Worm (Caenorhabditis elegans) whole organism, L4 larva: Measurements from ENCODE around the gene twk-13.

Experiments used
- F10B5.3 ChIP-seq: sonication (generic microtip); optimal IDR thresholded peaks from 2 replicates; lab custom pipeline; 2016; ENCODE audit warnings: mild to moderate bottlenecking, missing genetic modification characterization, missing compliant biosample characterization
- F37D6.2 ChIP-seq: sonication (generic microtip); optimal IDR thresholded peaks from 2 replicates; lab custom pipeline; 2016; ENCODE audit warnings: mild to moderate bottlenecking, missing genetic modification characterization, missing compliant biosample characterization
- F49E8.2 ChIP-seq: sonication (generic microtip); optimal IDR thresholded peaks from 2 replicates; lab custom pipeline; 2016; ENCODE audit warnings: missing compliant biosample characterization, mild to moderate bottlenecking, missing genetic modification characterization, borderline replicate concordance
- Y105C5A.15 ChIP-seq: fragments of 200-800 bp; sonication (Bioruptor generic); IDR thresholded peaks from 2 replicates; pipeline ENCODE4 v1.3.6; 2022; ENCODE audit warnings: missing genetic modification characterization, missing compliant biosample characterization
- Y48G9A.11 ChIP-seq: fragments of 200-800 bp; sonication (Bioruptor generic); IDR thresholded peaks from 2 replicates; pipeline ENCODE4 v1.3.6; 2022; ENCODE audit warnings: missing genetic modification reagents, missing genetic modification characterization, missing compliant biosample characterization
- Y75B8A.6 ChIP-seq: fragments of 200-800 bp; sonication (Bioruptor generic); IDR thresholded peaks from 2 replicates; pipeline ENCODE4 v1.3.6; 2022; ENCODE audit warnings: missing genetic modification reagents, missing genetic modification characterization, missing compliant biosample characterization
- ZK337.2 ChIP-seq: fragments of 200-800 bp; sonication (Bioruptor generic); IDR thresholded peaks from 2 replicates; pipeline ENCODE4 v1.3.6; 2022; ENCODE audit warnings: missing genetic modification reagents, missing genetic modification characterization, missing compliant biosample characterization
- ZK546.5 ChIP-seq, 2 experiments: sonication (generic microtip); optimal IDR thresholded peaks; 2 replicates each; lab custom pipeline; 2017; ENCODE audit warnings: missing biosample characterization in 2 of 2, missing genetic modification characterization in 2 of 2
- aha-1 ChIP-seq: fragments of 150-350 bp; peaks from one replicate; lab custom pipeline; 2014; ENCODE audit warnings: missing biosample characterization, missing genetic modification characterization
- ceh-20 ChIP-seq: fragments of 200-800 bp; sonication (Bioruptor generic); IDR thresholded peaks from 2 replicates; pipeline ENCODE4 v1.3.6; 2022; ENCODE audit warnings: missing genetic modification reagents, missing genetic modification characterization, missing compliant biosample characterization
- ceh-28 ChIP-seq: fragments of 150-350 bp; optimal IDR thresholded peaks from 2 replicates; lab custom pipeline; 2014; ENCODE audit warnings: missing biosample characterization, missing genetic modification reagents, missing genetic modification characterization
- ces-1 ChIP-seq: fragments of 150-350 bp; sonication (generic microtip); optimal IDR thresholded peaks from 4 replicates; lab custom pipeline; 2014; ENCODE audit warnings: missing biosample characterization, missing genetic modification reagents, missing genetic modification characterization
- cey-2 ChIP-seq: sonication (generic microtip); optimal IDR thresholded peaks from 3 replicates; lab custom pipeline; 2017; ENCODE audit warnings: missing genetic modification characterization, mild to moderate bottlenecking, missing compliant biosample characterization, antibody characterized with exemption, borderline replicate concordance; ENCODE audit not compliant: insufficient read depth
- daf-8 ChIP-seq: fragments of 200-800 bp; sonication (Bioruptor generic); IDR thresholded peaks from 2 replicates; pipeline ENCODE4 v1.3.6; 2022; ENCODE audit warnings: missing genetic modification characterization, missing compliant biosample characterization
- egl-27 ChIP-seq: sonication (generic microtip); optimal IDR thresholded peaks from 3 replicates; lab custom pipeline; 2017; ENCODE audit warnings: missing biosample characterization, missing genetic modification reagents, missing genetic modification characterization
- fkh-10 ChIP-seq: fragments of 150-350 bp; optimal IDR thresholded peaks from 2 replicates; lab custom pipeline; 2014; ENCODE audit warnings: missing biosample characterization, missing genetic modification reagents, missing genetic modification characterization
- hif-1 ChIP-seq, 2 experiments: sonication (generic microtip); optimal IDR thresholded peaks; 2 replicates each; lab custom pipeline; 2016 to 2017; ENCODE audit warnings: missing compliant biosample characterization in 2 of 2, missing genetic modification characterization in 2 of 2, missing genetic modification reagents in 2 of 2, missing genotype in 2 of 2, mild to moderate bottlenecking in 1 of 2
- hlh-30 ChIP-seq: sonication (generic microtip); optimal IDR thresholded peaks from 2 replicates; lab custom pipeline; 2017; ENCODE audit warnings: antibody characterized with exemption, mild to moderate bottlenecking, missing genetic modification characterization, missing compliant biosample characterization; ENCODE audit not compliant: insufficient read depth
- hmg-1.1 ChIP-seq: fragments of 200-800 bp; sonication (Bioruptor generic); IDR thresholded peaks from 2 replicates; pipeline ENCODE4 v1.3.6; 2022; ENCODE audit warnings: missing genetic modification reagents, missing genetic modification characterization, missing compliant biosample characterization
- lin-1 ChIP-seq: fragments of 200-800 bp; sonication (Bioruptor generic); IDR thresholded peaks from 2 replicates; pipeline ENCODE4 v1.3.6; 2022; ENCODE audit warnings: missing genetic modification reagents, missing genetic modification characterization, missing compliant biosample characterization
- lin-38 ChIP-seq: fragments of 200-800 bp; sonication (Bioruptor generic); IDR thresholded peaks from 2 replicates; pipeline ENCODE4 v1.3.6; 2022; ENCODE audit warnings: missing genetic modification reagents, missing genetic modification characterization, missing compliant biosample characterization
- lin-39 ChIP-seq: fragments of 150-350 bp; optimal IDR thresholded peaks from 2 replicates; lab custom pipeline; 2014; ENCODE audit warnings: missing biosample characterization, missing genetic modification reagents, missing genetic modification characterization
- lir-3 ChIP-seq: sonication (generic microtip); optimal IDR thresholded peaks from 2 replicates; lab custom pipeline; 2016; ENCODE audit warnings: mild to moderate bottlenecking, missing genetic modification characterization, missing compliant biosample characterization
- lsy-2 ChIP-seq, 2 experiments: fragments of 150-350 bp in 1 of 2; sonication (generic microtip) in 1 of 2; optimal IDR thresholded peaks; 2 replicates each; lab custom pipeline; 2014 to 2017; ENCODE audit warnings: missing biosample characterization in 2 of 2, missing genetic modification characterization in 2 of 2
- madf-9 ChIP-seq: fragments of 200-800 bp; sonication (Bioruptor generic); conservative IDR thresholded peaks from 2 replicates; pipeline ENCODE4 v1.3.6; 2022; ENCODE audit warnings: missing genetic modification reagents, missing genetic modification characterization, missing compliant biosample characterization
- mep-1 ChIP-seq: fragments of 150-350 bp; sonication (generic microtip); optimal IDR thresholded peaks from 3 replicates; lab custom pipeline; 2014; ENCODE audit warnings: missing biosample characterization, missing genetic modification characterization
- mxl-2 ChIP-seq: fragments of 200-800 bp; sonication (Bioruptor generic); conservative IDR thresholded peaks from 2 replicates; pipeline ENCODE4 v1.3.6; 2022; ENCODE audit warnings: missing genetic modification reagents, missing genetic modification characterization, missing compliant biosample characterization
- nhr-10 ChIP-seq: fragments of 150-350 bp; optimal IDR thresholded peaks from 2 replicates; lab custom pipeline; 2014; ENCODE audit warnings: missing biosample characterization, missing genetic modification characterization
- nhr-42 ChIP-seq: fragments of 200-800 bp; sonication (Bioruptor generic); IDR thresholded peaks from 2 replicates; pipeline ENCODE4 v1.3.6; 2022; ENCODE audit warnings: missing genetic modification characterization, missing compliant biosample characterization
- php-3 ChIP-seq: fragments of 200-800 bp; sonication (Bioruptor generic); IDR thresholded peaks from 2 replicates; pipeline ENCODE4 v1.3.6; 2022; ENCODE audit warnings: missing genetic modification reagents, missing genetic modification characterization, missing compliant biosample characterization
- skn-1 ChIP-seq: fragments of 150-350 bp; optimal IDR thresholded peaks from 2 replicates; lab custom pipeline; 2014; ENCODE audit warnings: missing biosample characterization, missing genetic modification characterization
- snpc-1.2 ChIP-seq: fragments of 200-800 bp; sonication (Bioruptor generic); IDR thresholded peaks from 2 replicates; pipeline ENCODE4 v1.3.6; 2022; ENCODE audit warnings: missing genetic modification reagents, missing genetic modification characterization, missing compliant biosample characterization
- unc-62 ChIP-seq, 3 experiments: fragments of 150-350 bp in 1 of 3; sonication (generic microtip); optimal IDR thresholded peaks in 2 of 3; peaks in 1 of 3; 1 replicate in 1 of 3; 2 replicates in 2 of 3; lab custom pipeline; 2014 to 2017; ENCODE audit warnings: missing biosample characterization in 3 of 3, missing genetic modification characterization in 3 of 3, missing genetic modification reagents in 3 of 3, missing genotype in 1 of 3
- vab-7 ChIP-seq: fragments of 200-800 bp; sonication (Bioruptor generic); IDR thresholded peaks from 2 replicates; pipeline ENCODE4 v1.3.6; 2022; ENCODE audit warnings: missing genetic modification reagents, missing genetic modification characterization, missing compliant biosample characterization
- zfp-3 ChIP-seq: fragments of 200-800 bp; sonication (Bioruptor generic); conservative IDR thresholded peaks from 2 replicates; pipeline ENCODE4 v1.3.6; 2022; ENCODE audit warnings: missing genetic modification reagents, missing genetic modification characterization, missing compliant biosample characterization
- zip-11 ChIP-seq: fragments of 200-800 bp; sonication (Bioruptor generic); IDR thresholded peaks from 2 replicates; pipeline ENCODE4 v1.3.6; 2022; ENCODE audit warnings: missing genetic modification characterization, missing compliant biosample characterization

The twk-13 gene

ce11 chrV:12314413-12314812 is 23.4 kb downstream of the twk-13 start:
- TF ChIP-seq lin-38 (GFP tag; lab: Robert Waterston, UW) (0 out of 2 replicates have a peak, but pooled peaks have one; percentile 23), ZK546.5 (tag; optimal IDR thresholded peaks at IDR 0.05; lab: Kevin White, UChicago) (no peak), unc-62 (GFP tag; optimal IDR thresholded peaks at IDR 0.05 in 1 of 2; lab: Kevin White, UChicago) (peak in 1 of 2 experiments; percentile 20), unc-62 (tag; optimal IDR thresholded peaks at IDR 0.05; lab: Kevin White, UChicago) (no peak), ces-1 (GFP tag; lab: Kevin White, UChicago) (peak; percentile 18), php-3 (no peak), fkh-10 (GFP tag; lab: Kevin White, UChicago) (peak; percentile 50), lsy-2 (tag; optimal IDR thresholded peaks at IDR 0.05; lab: Kevin White, UChicago) (peak in 1 of 2 experiments; percentile 34)

ce11 chrV:12310256-12310655 is 27.5 kb downstream of the twk-13 start, which contains the start of gene hpo-30:
hpo-30 (minus strand) TSS chrV:12310356.
- no peak for TF ChIP-seq hlh-30 (tag; lab: Kevin White, UChicago)
- TF ChIP-seq ZK546.5 (tag; optimal IDR thresholded peaks at IDR 0.05; lab: Kevin White, UChicago): no peak
- no peak for TF ChIP-seq snpc-1.2
- TF ChIP-seq mxl-2 (GFP tag; lab: Robert Waterston, UW): no peak
- TF ChIP-seq Y48G9A.11 (GFP tag; lab: Robert Waterston, UW): no peak
- TF ChIP-seq zip-11 (GFP tag; lab: Robert Waterston, UW): no peak
- no peak for TF ChIP-seq ceh-28 (tag; lab: Kevin White, UChicago)
- TF ChIP-seq egl-27 (tag; lab: Kevin White, UChicago): no peak
- TF ChIP-seq ceh-20: no peak
- no peak for TF ChIP-seq F49E8.2 (tag; lab: Kevin White, UChicago)
- TF ChIP-seq lsy-2 (tag; optimal IDR thresholded peaks at IDR 0.05; lab: Kevin White, UChicago): no peak

ce11 chrV:12307011-12307540 is 30.7 kb downstream of the twk-13 start, which contains the start of gene srg-45:
srg-45 (plus strand) TSS chrV:12307490.
- TF ChIP-seq lin-1 (no peak), vab-7 (no peak), F37D6.2 (no peak), lir-3 (tag; lab: Kevin White, UChicago) (no peak), cey-2 (tag; lab: Kevin White, UChicago) (no peak), fkh-10 (GFP tag; lab: Kevin White, UChicago) (no peak), unc-62 (GFP tag; optimal IDR thresholded peaks at IDR 0.05 in 1 of 2; lab: Kevin White, UChicago) (peak in 1 of 2 experiments; percentile 48), unc-62 (tag; optimal IDR thresholded peaks at IDR 0.05; lab: Kevin White, UChicago) (no peak), Y75B8A.6 (GFP tag; lab: Robert Waterston, UW) (no peak), madf-9 (GFP tag; lab: Robert Waterston, UW) (no peak), aha-1 (tag; lab: Kevin White, UChicago) (peak; percentile 69), hmg-1.1 (GFP tag; lab: Robert Waterston, UW) (no peak), Y105C5A.15 (GFP tag; lab: Robert Waterston, UW) (no peak), ZK337.2 (GFP tag; lab: Robert Waterston, UW) (no peak), zfp-3 (GFP tag; lab: Robert Waterston, UW) (0 out of 2 replicates have a peak, but pooled peaks have one; percentile 47), hif-1 (tag; optimal IDR thresholded peaks at IDR 0.05; lab: Kevin White, UChicago) (no peak), nhr-10 (tag; lab: Kevin White, UChicago) (no peak), daf-8 (no peak), lin-39 (no peak), Y48G9A.11 (GFP tag; lab: Robert Waterston, UW) (no peak), mep-1 (tag; lab: Kevin White, UChicago) (peak; percentile 31), nhr-42 (GFP tag; lab: Robert Waterston, UW) (no peak), skn-1 (tag; lab: Kevin White, UChicago) (no peak), F10B5.3 (tag; lab: Kevin White, UChicago) (no peak)
